Worm (Caenorhabditis elegans) whole organism, L3 larva: ENCODE data around the gene Y47D3A.14.

Source experiments
- ZK546.5 ChIP-seq: sonication (generic microtip); optimal IDR thresholded peaks from 2 replicates; lab custom pipeline; 2017; ENCODE audit warnings: missing biosample characterization, missing genetic modification characterization
- aly-2 ChIP-seq: fragments of 150-350 bp; optimal IDR thresholded peaks from 2 replicates; lab custom pipeline; 2014; ENCODE audit warnings: missing biosample characterization, missing genetic modification characterization
- ceh-16 ChIP-seq: sonication (generic microtip); optimal IDR thresholded peaks from 2 replicates; lab custom pipeline; 2017; ENCODE audit warnings: missing biosample characterization, missing genetic modification characterization
- ceh-9 ChIP-seq: sonication (generic microtip); optimal IDR thresholded peaks from 2 replicates; lab custom pipeline; 2018; ENCODE audit warnings: missing biosample characterization, missing genetic modification characterization
- daf-12 ChIP-seq: fragments of 150-350 bp; optimal IDR thresholded peaks from 2 replicates; lab custom pipeline; 2014; ENCODE audit warnings: missing biosample characterization, missing genetic modification reagents, missing genetic modification characterization
- elt-2 ChIP-seq: sonication (generic microtip); optimal IDR thresholded peaks from 2 replicates; lab custom pipeline; 2016; ENCODE audit warnings: missing genetic modification reagents, mild to moderate bottlenecking, missing genetic modification characterization, missing compliant biosample characterization
- fkh-10 ChIP-seq: sonication (generic microtip); optimal IDR thresholded peaks from 2 replicates; lab custom pipeline; 2017; ENCODE audit warnings: missing biosample characterization, missing genetic modification reagents, missing genetic modification characterization
- lin-39 ChIP-seq: fragments of 150-350 bp; optimal IDR thresholded peaks from 2 replicates; lab custom pipeline; 2018; ENCODE audit warnings: missing biosample characterization, missing genetic modification reagents, missing genetic modification characterization
- nhr-11 ChIP-seq: fragments of 150-350 bp; optimal IDR thresholded peaks from 2 replicates; lab custom pipeline; 2014; ENCODE audit warnings: missing biosample characterization, missing genetic modification characterization
- nhr-12 ChIP-seq: fragments of 150-350 bp; optimal IDR thresholded peaks from 2 replicates; lab custom pipeline; 2014; ENCODE audit warnings: missing biosample characterization, missing genetic modification characterization
- nhr-237 ChIP-seq: fragments of 150-350 bp; optimal IDR thresholded peaks from 2 replicates; lab custom pipeline; 2014; ENCODE audit warnings: missing biosample characterization, missing genetic modification characterization
- unc-39 ChIP-seq: sonication (generic microtip); optimal IDR thresholded peaks from 4 replicates; lab custom pipeline; 2017; ENCODE audit warnings: missing biosample characterization, missing genetic modification characterization
- unc-62 ChIP-seq: fragments of 150-350 bp; sonication (generic microtip); optimal IDR thresholded peaks from 4 replicates; lab custom pipeline; 2014; ENCODE audit warnings: missing biosample characterization, missing genetic modification reagents, missing genetic modification characterization

DNA sequence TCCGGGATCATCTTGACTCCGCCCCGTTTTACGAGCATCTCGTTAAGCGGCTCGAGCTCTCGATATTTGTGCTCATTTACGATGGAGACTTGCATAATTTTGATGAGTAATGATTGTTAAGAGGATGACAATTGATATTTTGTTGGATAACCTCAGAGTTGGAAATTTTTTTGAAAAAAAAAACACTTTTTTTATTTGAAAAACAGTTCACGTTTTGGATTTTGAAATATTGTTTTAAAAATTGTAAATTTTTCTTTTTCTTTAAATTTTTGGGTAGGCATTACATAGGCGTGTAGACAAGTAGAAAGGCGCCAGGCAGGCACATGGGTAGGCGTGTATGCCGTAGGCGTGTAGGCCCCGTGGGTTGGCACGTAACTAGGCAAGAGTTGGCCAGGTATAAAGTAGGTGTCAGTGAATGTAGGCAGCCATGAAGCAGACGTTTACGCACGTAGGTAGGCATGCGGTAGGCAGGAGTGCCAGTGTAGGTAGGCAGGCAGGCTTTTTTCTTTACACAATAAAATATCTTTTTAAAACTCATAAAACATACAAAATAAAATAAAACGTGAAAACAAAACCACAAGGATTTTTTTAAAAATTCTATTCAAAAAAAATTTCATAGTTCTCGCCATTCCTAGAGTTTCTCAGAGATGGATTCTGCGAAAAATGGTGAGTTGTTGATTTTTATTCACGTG lies 18.4 kb downstream of the Y47D3A.14 start, which contains the start of the genes tbx-34 and wht-8:
- no peak for TF ChIP-seq ceh-9 (tag; lab: Kevin White, UChicago)
- TF ChIP-seq elt-2 = no peak
- no peak for TF ChIP-seq nhr-237 (tag; lab: Kevin White, UChicago)
- no peak for TF ChIP-seq daf-12 (tag; lab: Kevin White, UChicago)
- TF ChIP-seq ZK546.5 (tag; lab: Kevin White, UChicago) = no peak
- TF ChIP-seq fkh-10 = no peak
- no peak for TF ChIP-seq nhr-11 (tag; lab: Kevin White, UChicago)
- TF ChIP-seq nhr-12 (tag; lab: Kevin White, UChicago) = no peak
- no peak for TF ChIP-seq ceh-16 (tag; lab: Kevin White, UChicago)
- TF ChIP-seq lin-39 = no peak
- TF ChIP-seq unc-62 = no peak
- no peak for TF ChIP-seq aly-2
- TF ChIP-seq unc-39 (tag; lab: Kevin White, UChicago) = no peak
